Worm (Caenorhabditis elegans): ENCODE results near the gene col-68.

The col-68 gene

ce11 chrII:124904-125303 is 20.6 kb downstream of the col-68 start, which contains the start of gene nmur-2:
TSS of gene nmur-2 (minus strand) at chrII:125004.
- TF ChIP-seq ceh-36 (tag; optimal IDR thresholded peaks at IDR 0.05) = no peak
- TF ChIP-seq pes-1 (GFP tag; IDR thresholded peaks at IDR 0.05) = no peak
- no peak for TF ChIP-seq sea-1 (GFP tag; conservative IDR thresholded peaks at IDR 0.05)
- no peak for TF ChIP-seq tbx-37 (GFP tag; conservative IDR thresholded peaks at IDR 0.05)
- TF ChIP-seq aly-1 (tag; optimal IDR thresholded peaks at IDR 0.05) = no peak
- TF ChIP-seq hmbx-1 (tag; optimal IDR thresholded peaks at IDR 0.05) = no peak
- no peak for TF ChIP-seq tra-4 (tag; optimal IDR thresholded peaks at IDR 0.05)
- no peak for TF ChIP-seq F13C5.2 (tag; optimal IDR thresholded peaks at IDR 0.05)
- no peak for TF ChIP-seq hmg-4 (GFP tag; optimal IDR thresholded peaks at IDR 0.05)
- TF ChIP-seq tbx-11 (GFP tag; IDR thresholded peaks at IDR 0.05) = no peak
- TF ChIP-seq flt-1 (GFP tag; IDR thresholded peaks at IDR 0.05) = no peak
- no peak for TF ChIP-seq hnd-1 (tag; optimal IDR thresholded peaks at IDR 0.05)
- no peak for TF ChIP-seq ama-1 (optimal IDR thresholded peaks at IDR 0.05)
- no peak for TF ChIP-seq B0310.2 (tag; optimal IDR thresholded peaks at IDR 0.05)

ce11 chrII:128929-129328 is 24.6 kb downstream of the col-68 start, which contains the start of gene srd-3:
TSS of gene srd-3 (minus strand) at chrII:129029.
- no peak for TF ChIP-seq scrt-1 (GFP tag; IDR thresholded peaks at IDR 0.05)
- TF ChIP-seq ama-1 (optimal IDR thresholded peaks at IDR 0.05) = no peak
- no peak for TF ChIP-seq hmbx-1 (tag; optimal IDR thresholded peaks at IDR 0.05)
- TF ChIP-seq tbx-37 (GFP tag; conservative IDR thresholded peaks at IDR 0.05) = no peak
- no peak for TF ChIP-seq ets-7 (tag; optimal IDR thresholded peaks at IDR 0.05)
- TF ChIP-seq B0310.2 (tag; optimal IDR thresholded peaks at IDR 0.05) = no peak
- no peak for TF ChIP-seq ceh-13 (GFP tag; optimal IDR thresholded peaks at IDR 0.05)
- TF ChIP-seq aly-1 (tag; optimal IDR thresholded peaks at IDR 0.05) = no peak
- TF ChIP-seq sea-1 (GFP tag; conservative IDR thresholded peaks at IDR 0.05) = no peak
- TF ChIP-seq hnd-1 (tag; optimal IDR thresholded peaks at IDR 0.05) = no peak
- no peak for TF ChIP-seq ceh-36 (tag; optimal IDR thresholded peaks at IDR 0.05)
- TF ChIP-seq tra-4 (tag; optimal IDR thresholded peaks at IDR 0.05) = no peak
- no peak for TF ChIP-seq flt-1 (GFP tag; IDR thresholded peaks at IDR 0.05)
- no peak for TF ChIP-seq hmg-4 (GFP tag; optimal IDR thresholded peaks at IDR 0.05)
- no peak for TF ChIP-seq tbx-11 (GFP tag; IDR thresholded peaks at IDR 0.05)
- TF ChIP-seq F13C5.2 (tag; optimal IDR thresholded peaks at IDR 0.05) = no peak

- no peak for TF ChIP-seq ets-7 (tag; optimal IDR thresholded peaks at IDR 0.05)
- no peak for TF ChIP-seq ceh-13 (GFP tag; optimal IDR thresholded peaks at IDR 0.05)
- no peak for TF ChIP-seq tbx-37 (GFP tag; conservative IDR thresholded peaks at IDR 0.05)
- TF ChIP-seq hnd-1 (tag; optimal IDR thresholded peaks at IDR 0.05) = no peak
- TF ChIP-seq F13C5.2 (tag; optimal IDR thresholded peaks at IDR 0.05) = no peak
- TF ChIP-seq ceh-36 (tag; optimal IDR thresholded peaks at IDR 0.05) = no peak
- TF ChIP-seq hmg-4 (GFP tag; optimal IDR thresholded peaks at IDR 0.05) = no peak
- TF ChIP-seq aly-1 (tag; optimal IDR thresholded peaks at IDR 0.05) = no peak
- no peak for TF ChIP-seq hmbx-1 (tag; optimal IDR thresholded peaks at IDR 0.05)
- TF ChIP-seq flt-1 (GFP tag; IDR thresholded peaks at IDR 0.05) = no peak
- no peak for TF ChIP-seq B0310.2 (tag; optimal IDR thresholded peaks at IDR 0.05)
- TF ChIP-seq sea-1 (GFP tag; conservative IDR thresholded peaks at IDR 0.05) = no peak
- no peak for TF ChIP-seq tra-4 (tag; optimal IDR thresholded peaks at IDR 0.05)
- TF ChIP-seq ama-1 (optimal IDR thresholded peaks at IDR 0.05) = no peak
- TF ChIP-seq pes-1 (GFP tag; IDR thresholded peaks at IDR 0.05) = no peak
- no peak for TF ChIP-seq tbx-11 (GFP tag; IDR thresholded peaks at IDR 0.05)
- no peak for TF ChIP-seq scrt-1 (GFP tag; IDR thresholded peaks at IDR 0.05)
Measured at ce11 chrII:129770-130169, 25.4 kb downstream of the col-68 start.

- TF ChIP-seq F13C5.2 (tag; optimal IDR thresholded peaks at IDR 0.05) (no peak), ets-7 (tag; optimal IDR thresholded peaks at IDR 0.05) (no peak), scrt-1 (GFP tag; IDR thresholded peaks at IDR 0.05) (no peak), aly-1 (tag; optimal IDR thresholded peaks at IDR 0.05) (no peak), flt-1 (GFP tag; IDR thresholded peaks at IDR 0.05) (no peak), pes-1 (GFP tag; IDR thresholded peaks at IDR 0.05) (no peak), hnd-1 (tag; optimal IDR thresholded peaks at IDR 0.05) (no peak), ceh-36 (tag; optimal IDR thresholded peaks at IDR 0.05) (no peak), hmbx-1 (tag; optimal IDR thresholded peaks at IDR 0.05) (no peak), ama-1 (optimal IDR thresholded peaks at IDR 0.05) (no peak), hmg-4 (GFP tag; optimal IDR thresholded peaks at IDR 0.05) (no peak), tbx-11 (GFP tag; IDR thresholded peaks at IDR 0.05) (no peak), sea-1 (GFP tag; conservative IDR thresholded peaks at IDR 0.05) (no peak), ceh-13 (GFP tag; optimal IDR thresholded peaks at IDR 0.05) (no peak), tra-4 (tag; optimal IDR thresholded peaks at IDR 0.05) (no peak), B0310.2 (tag; optimal IDR thresholded peaks at IDR 0.05) (no peak), tbx-37 (GFP tag; conservative IDR thresholded peaks at IDR 0.05) (no peak)
Measured at ce11 chrII:133548-134275, 29.4 kb downstream of the col-68 start, which contains the start of gene cwn-1. TSS of gene cwn-1 (minus strand) at chrII:133598.

ce11 chrII:135166-135565 is 30.8 kb downstream of the col-68 start, which contains the start of gene K10B4.1:
TSS of gene K10B4.1 (plus strand) at chrII:135466.
- TF ChIP-seq ets-7 (tag; optimal IDR thresholded peaks at IDR 0.05) = no peak
- no peak for TF ChIP-seq flt-1 (GFP tag; IDR thresholded peaks at IDR 0.05)
- TF ChIP-seq F13C5.2 (tag; optimal IDR thresholded peaks at IDR 0.05) = no peak
- TF ChIP-seq hmbx-1 (tag; optimal IDR thresholded peaks at IDR 0.05) = no peak
- TF ChIP-seq ceh-13 (GFP tag; optimal IDR thresholded peaks at IDR 0.05) = no peak
- TF ChIP-seq scrt-1 (GFP tag; IDR thresholded peaks at IDR 0.05) = no peak
- TF ChIP-seq B0310.2 (tag; optimal IDR thresholded peaks at IDR 0.05) = no peak
- TF ChIP-seq ama-1 (optimal IDR thresholded peaks at IDR 0.05) = no peak
- no peak for TF ChIP-seq aly-1 (tag; optimal IDR thresholded peaks at IDR 0.05)
- TF ChIP-seq sea-1 (GFP tag; conservative IDR thresholded peaks at IDR 0.05) = no peak
- no peak for TF ChIP-seq tbx-11 (GFP tag; IDR thresholded peaks at IDR 0.05)
- TF ChIP-seq tra-4 (tag; optimal IDR thresholded peaks at IDR 0.05) = no peak
- TF ChIP-seq ceh-36 (tag; optimal IDR thresholded peaks at IDR 0.05) = no peak
- TF ChIP-seq tbx-37 (GFP tag; conservative IDR thresholded peaks at IDR 0.05) = no peak

- no peak for TF ChIP-seq ceh-13 (GFP tag; optimal IDR thresholded peaks at IDR 0.05)
- no peak for TF ChIP-seq ets-7 (tag; optimal IDR thresholded peaks at IDR 0.05)
Measured at ce11 chrII:146933-147332, 42.6 kb downstream of the col-68 start, which contains the start of gene T25D3.4. TSS of gene T25D3.4 (plus strand) at chrII:147233.

ce11 chrII:151495-151894 is 47.2 kb downstream of the col-68 start:
- TF ChIP-seq ama-1 (optimal IDR thresholded peaks at IDR 0.05) = no peak
- TF ChIP-seq hmg-4 (GFP tag; optimal IDR thresholded peaks at IDR 0.05) = no peak

Data from whole organism, early embryonic.